Worm (Caenorhabditis elegans) whole organism, L1 larva: ENCODE measurements around the gene R04B5.5.
A peak's percentile ranks its signal among the peaks of the same experiment; 100 is the strongest.

Experiments used
- C04F5.9 ChIP-seq: sonication (generic microtip); optimal IDR thresholded peaks from 2 replicates; lab custom pipeline; 2016; ENCODE audit warnings: missing genetic modification characterization, missing compliant biosample characterization
- C34B4.2 ChIP-seq: sonication (generic microtip); optimal IDR thresholded peaks from 2 replicates; lab custom pipeline; 2017; ENCODE audit warnings: mild to moderate bottlenecking, missing genetic modification characterization, missing compliant biosample characterization
- aha-1 ChIP-seq: fragments of 150-350 bp; optimal IDR thresholded peaks from 2 replicates; lab custom pipeline; 2014; ENCODE audit warnings: missing biosample characterization, missing genetic modification characterization
- aly-2 ChIP-seq: fragments of 150-350 bp; optimal IDR thresholded peaks from 2 replicates; lab custom pipeline; 2014; ENCODE audit warnings: missing biosample characterization, missing genetic modification characterization
- blmp-1 ChIP-seq: fragments of 150-350 bp; optimal IDR thresholded peaks from 2 replicates; lab custom pipeline; 2014; ENCODE audit warnings: missing biosample characterization, missing genetic modification characterization
- ceh-82 ChIP-seq, 3 experiments: fragments of 150-350 bp in 1 of 3; sonication (generic microtip) in 2 of 3; optimal IDR thresholded peaks; 2 replicates each; lab custom pipeline; 2014 to 2017; ENCODE audit warnings: missing biosample characterization in 3 of 3, missing genetic modification characterization in 3 of 3
- ceh-88 ChIP-seq: fragments of 200-800 bp; sonication (Bioruptor generic); IDR thresholded peaks from 2 replicates; pipeline ENCODE4 v1.3.6; 2022; ENCODE audit warnings: missing genetic modification characterization, missing compliant biosample characterization
- dsc-1 ChIP-seq: sonication (generic microtip); optimal IDR thresholded peaks from 2 replicates; lab custom pipeline; 2016; ENCODE audit warnings: mild to moderate bottlenecking, missing genetic modification characterization, missing compliant biosample characterization
- efl-1 ChIP-seq, 4 experiments: fragments of 150-350 bp; optimal IDR thresholded peaks in 3 of 4; peaks in 1 of 4; 1 replicate in 1 of 4; 2 replicates in 3 of 4; lab custom pipeline; 2014; ENCODE audit warnings: missing biosample characterization in 2 of 4, missing genetic modification characterization in 2 of 4, missing genetic modification reagents in 2 of 4
- egl-13 ChIP-seq: sonication (generic microtip); optimal IDR thresholded peaks from 2 replicates; lab custom pipeline; 2016; ENCODE audit warnings: missing genotype, missing genetic modification reagents, missing genetic modification characterization, missing compliant biosample characterization
- fkh-10 ChIP-seq: sonication (generic microtip); optimal IDR thresholded peaks from 2 replicates; lab custom pipeline; 2017; ENCODE audit warnings: missing biosample characterization, missing genetic modification reagents, missing genetic modification characterization
- fkh-4 ChIP-seq: sonication (generic microtip); optimal IDR thresholded peaks from 2 replicates; lab custom pipeline; 2016; ENCODE audit warnings: missing compliant biosample characterization, missing genetic modification characterization, borderline replicate concordance
- fkh-8 ChIP-seq: sonication (generic microtip); optimal IDR thresholded peaks from 2 replicates; lab custom pipeline; 2016; ENCODE audit warnings: mild to moderate bottlenecking, missing genetic modification characterization, missing compliant biosample characterization
- fos-1 ChIP-seq: fragments of 150-350 bp; optimal IDR thresholded peaks from 2 replicates; lab custom pipeline; 2014; ENCODE audit warnings: missing biosample characterization, missing genetic modification characterization
- hlh-17 ChIP-seq: fragments of 200-800 bp; sonication (Bioruptor generic); optimal IDR thresholded peaks from 2 replicates; lab custom pipeline; 2018; ENCODE audit warnings: missing genetic modification characterization, mild to moderate bottlenecking, missing compliant biosample characterization, moderate library complexity, borderline replicate concordance
- hlh-4 ChIP-seq: sonication (generic microtip); optimal IDR thresholded peaks from 2 replicates; lab custom pipeline; 2016; ENCODE audit warnings: mild to moderate bottlenecking, missing genetic modification characterization, missing compliant biosample characterization
- hpl-2 ChIP-seq: fragments of 150-350 bp; optimal IDR thresholded peaks from 2 replicates; lab custom pipeline; 2014; ENCODE audit warnings: missing biosample characterization, missing genetic modification reagents, missing genetic modification characterization
- jun-1 ChIP-seq: fragments of 150-350 bp; optimal IDR thresholded peaks from 2 replicates; lab custom pipeline; 2014; ENCODE audit warnings: missing biosample characterization, missing genetic modification reagents, missing genetic modification characterization
- lin-13 ChIP-seq: fragments of 150-350 bp; optimal IDR thresholded peaks from 2 replicates; lab custom pipeline; 2014; ENCODE audit warnings: missing biosample characterization, missing genetic modification reagents, missing genetic modification characterization
- lin-15B ChIP-seq: fragments of 150-350 bp; sonication (generic microtip); optimal IDR thresholded peaks from 3 replicates; lab custom pipeline; 2014; ENCODE audit warnings: missing biosample characterization, missing genetic modification characterization
- mab-9 ChIP-seq: fragments of 200-800 bp; sonication (Bioruptor generic); IDR thresholded peaks from 2 replicates; pipeline ENCODE4 v1.3.6; 2022; ENCODE audit warnings: missing genetic modification reagents, missing genetic modification characterization, missing compliant biosample characterization
- mdl-1 ChIP-seq, 2 experiments: fragments of 150-350 bp; optimal IDR thresholded peaks; 2 replicates each; lab custom pipeline; 2014 to 2017; ENCODE audit warnings: missing biosample characterization in 2 of 2, missing genetic modification characterization in 2 of 2, inconsistent platforms in 1 of 2
- mep-1 ChIP-seq: fragments of 150-350 bp; optimal IDR thresholded peaks from 2 replicates; lab custom pipeline; 2014; ENCODE audit warnings: missing biosample characterization, missing genetic modification characterization
- nhr-76 ChIP-seq: sonication (generic microtip); optimal IDR thresholded peaks from 2 replicates; lab custom pipeline; 2017; ENCODE audit warnings: missing biosample characterization, missing genetic modification characterization
- nhr-84 ChIP-seq: sonication (generic microtip); optimal IDR thresholded peaks from 2 replicates; lab custom pipeline; 2017; ENCODE audit warnings: missing biosample characterization, missing genetic modification characterization
- pax-3 ChIP-seq: fragments of 200-800 bp; sonication (Bioruptor generic); optimal IDR thresholded peaks from 2 replicates; lab custom pipeline; 2018; ENCODE audit warnings: mild to moderate bottlenecking, missing genetic modification characterization, moderate library complexity, missing compliant biosample characterization
- rnt-1 ChIP-seq: sonication (generic microtip); optimal IDR thresholded peaks from 2 replicates; lab custom pipeline; 2016; ENCODE audit warnings: mild to moderate bottlenecking, missing genetic modification characterization, moderate library complexity, missing compliant biosample characterization
- sptf-1 ChIP-seq: fragments of 150-350 bp; optimal IDR thresholded peaks from 2 replicates; lab custom pipeline; 2014; ENCODE audit warnings: missing biosample characterization, missing genetic modification characterization
- sup-37 ChIP-seq: fragments of 200-800 bp; sonication (Bioruptor generic); optimal IDR thresholded peaks from 2 replicates; lab custom pipeline; 2018; ENCODE audit warnings: mild to moderate bottlenecking, missing genetic modification characterization, missing compliant biosample characterization
- swsn-7 ChIP-seq: sonication (generic microtip); optimal IDR thresholded peaks from 2 replicates; lab custom pipeline; 2016; ENCODE audit warnings: missing genetic modification characterization, missing compliant biosample characterization
- unc-130 ChIP-seq: fragments of 150-350 bp; optimal IDR thresholded peaks from 2 replicates; lab custom pipeline; 2017; ENCODE audit warnings: missing biosample characterization, missing genetic modification characterization, inconsistent platforms
- unc-30 ChIP-seq: sonication (generic microtip); optimal IDR thresholded peaks from 2 replicates; lab custom pipeline; 2017; ENCODE audit warnings: missing biosample characterization, missing genetic modification characterization
- unc-62 ChIP-seq: fragments of 150-350 bp; optimal IDR thresholded peaks from 2 replicates; lab custom pipeline; 2014; ENCODE audit warnings: missing biosample characterization, missing genetic modification reagents, missing genetic modification characterization
- unc-98 ChIP-seq: fragments of 200-800 bp; sonication (Bioruptor generic); IDR thresholded peaks from 2 replicates; pipeline ENCODE4 v1.3.6; 2022; ENCODE audit warnings: missing genetic modification characterization, missing compliant biosample characterization
- zip-4 ChIP-seq: fragments of 200-800 bp; sonication (Bioruptor generic); optimal IDR thresholded peaks from 2 replicates; lab custom pipeline; 2018; ENCODE audit warnings: mild to moderate bottlenecking, missing genetic modification characterization, moderate library complexity, missing compliant biosample characterization

Gene R04B5.5

DNA sequence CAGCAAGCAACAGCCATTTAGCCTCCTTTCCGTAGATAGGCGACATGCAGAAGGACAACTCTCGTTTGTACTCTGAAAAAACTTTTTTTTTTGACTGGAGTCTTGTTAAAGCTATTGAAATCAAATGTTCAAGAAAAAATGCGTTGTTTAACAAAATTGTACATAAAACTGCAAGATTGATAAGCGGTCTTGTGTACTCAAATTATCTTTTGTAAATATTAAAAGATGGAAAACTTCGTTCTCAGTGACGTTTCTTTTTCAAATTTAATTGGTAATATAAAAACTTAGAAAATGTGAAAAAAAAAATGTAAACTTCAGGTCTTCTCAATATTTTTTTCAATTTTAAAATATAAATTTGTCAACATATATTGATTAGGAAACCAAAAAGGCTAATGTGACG, 23.8 kb downstream of the R04B5.5 start:
- TF ChIP-seq unc-30 (tag; lab: Kevin White, UChicago) (no peak), zip-4 (GFP tag; lab: Kevin White, UChicago) (no peak), fkh-10 (no peak), pax-3 (no peak), lin-13 (GFP tag; lab: Kevin White, UChicago) (no peak), efl-1 (optimal IDR thresholded peaks at IDR 0.05; lab: Kevin White, UChicago) (no peak), efl-1 (GFP tag; optimal IDR thresholded peaks at IDR 0.05 in 1 of 2; lab: Kevin White, UChicago) (no peak), egl-13 (tag; lab: Kevin White, UChicago) (no peak)

DNA sequence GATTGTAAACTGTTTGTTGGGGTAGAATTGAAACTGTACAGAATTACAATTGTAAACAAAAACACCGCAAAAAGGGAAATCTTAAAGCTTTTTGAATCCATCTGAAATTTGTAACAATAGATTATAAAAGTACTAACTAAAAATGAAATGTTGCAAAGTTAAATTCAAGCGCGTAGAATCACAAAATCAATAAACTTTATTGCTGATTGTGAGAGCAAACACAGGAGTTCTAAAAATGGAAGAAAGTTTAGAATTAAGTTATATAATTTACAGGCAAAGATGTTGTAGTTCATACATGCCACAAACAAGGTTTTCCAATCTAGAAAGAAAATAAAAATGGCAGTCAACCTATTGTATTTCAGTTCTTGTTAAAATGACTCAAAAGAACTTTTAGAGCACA, 24.9 kb downstream of the R04B5.5 start, which contains the start of gene C08B6.3:
Gene C08B6.3, minus strand, starts transcription at position 101 of the 400 bp plus-strand sequence.
- TF ChIP-seq fkh-8: no peak
- TF ChIP-seq lin-15B: no peak
- no peak for TF ChIP-seq unc-30 (tag; lab: Kevin White, UChicago)

DNA sequence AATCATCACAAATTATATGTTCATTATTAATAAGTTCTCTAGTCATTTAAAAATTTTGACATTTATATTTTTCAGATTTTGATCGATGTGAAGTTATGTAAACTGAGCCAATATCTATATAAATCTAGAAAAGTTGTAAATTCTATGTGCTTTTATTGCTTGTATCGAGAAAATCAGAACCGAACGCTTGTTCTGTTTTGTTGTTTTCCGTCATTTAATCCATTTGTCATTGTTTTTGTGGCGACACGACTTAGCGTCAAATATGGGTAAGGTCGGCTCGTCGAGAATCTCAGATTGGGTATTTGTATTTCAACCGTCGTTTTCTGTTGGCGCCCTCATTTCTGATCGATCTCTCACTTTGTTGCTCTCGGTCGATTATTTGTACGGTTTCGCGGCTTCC, 27.0 kb downstream of the R04B5.5 start, which contains the start of gene cht-5:
Gene cht-5, plus strand, starts transcription at position 301 of the 400 bp plus-strand sequence.
- TF ChIP-seq ceh-88 (GFP tag; lab: Robert Waterston, UW) (no peak), unc-98 (no peak), unc-62 (GFP tag; lab: Kevin White, UChicago) (no peak), sptf-1 (no peak), nhr-76 (no peak), ceh-82 (tag; optimal IDR thresholded peaks at IDR 0.05; lab: Kevin White, UChicago) (no peak), C34B4.2 (tag; lab: Kevin White, UChicago) (no peak), rnt-1 (tag; lab: Kevin White, UChicago) (no peak), hlh-4 (tag; lab: Kevin White, UChicago) (no peak), hlh-17 (GFP tag; lab: Kevin White, UChicago) (no peak)

DNA sequence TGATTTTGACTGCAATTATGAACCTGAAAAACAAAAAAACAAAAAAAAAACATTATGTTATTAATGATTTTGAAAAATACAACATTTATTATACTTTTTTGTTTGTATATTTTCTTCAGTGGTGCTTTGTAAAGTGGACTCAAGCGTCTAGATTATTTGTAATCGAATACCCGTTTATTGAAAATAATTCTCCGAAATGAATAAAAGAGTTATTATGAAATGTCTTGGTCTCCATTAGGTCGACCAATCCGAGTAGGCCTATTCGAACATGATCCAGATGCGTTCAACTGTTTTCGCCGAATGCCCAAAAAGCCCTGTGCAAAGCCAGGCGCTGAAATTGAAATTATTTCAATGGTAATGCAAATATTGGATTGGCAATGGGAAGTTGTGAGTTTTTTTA, 30.2 kb downstream of the R04B5.5 start, which contains the start of gene C08B6.5:
Gene C08B6.5, plus strand, starts transcription at position 301 of the 400 bp plus-strand sequence.
- TF ChIP-seq C04F5.9 (tag; lab: Kevin White, UChicago): no peak
- TF ChIP-seq aha-1 (tag; lab: Kevin White, UChicago): no peak
- no peak for TF ChIP-seq unc-98

ce11 chrV:10120898-10121297, 33.6 kb downstream of the R04B5.5 start, which contains the start of gene srxa-18:
Gene srxa-18 (minus strand): TSS chrV:10120997.
- TF ChIP-seq blmp-1 (tag; lab: Kevin White, UChicago): no peak
- no peak for TF ChIP-seq efl-1 (optimal IDR thresholded peaks at IDR 0.05; lab: Kevin White, UChicago)
- peak in 1 of 2 experiments; percentile 90 for TF ChIP-seq efl-1 (GFP tag; optimal IDR thresholded peaks at IDR 0.05 in 1 of 2; lab: Kevin White, UChicago)

- TF ChIP-seq mab-9 (GFP tag; lab: Robert Waterston, UW) (no peak), mep-1 (tag; lab: Kevin White, UChicago) (no peak), aly-2 (no peak), jun-1 (tag; lab: Kevin White, UChicago) (no peak)
Measured at ce11 chrV:10122670-10123069, 35.4 kb downstream of the R04B5.5 start, which contains the start of gene srxa-19. Gene srxa-19 (minus strand): TSS chrV:10122770.

DNA sequence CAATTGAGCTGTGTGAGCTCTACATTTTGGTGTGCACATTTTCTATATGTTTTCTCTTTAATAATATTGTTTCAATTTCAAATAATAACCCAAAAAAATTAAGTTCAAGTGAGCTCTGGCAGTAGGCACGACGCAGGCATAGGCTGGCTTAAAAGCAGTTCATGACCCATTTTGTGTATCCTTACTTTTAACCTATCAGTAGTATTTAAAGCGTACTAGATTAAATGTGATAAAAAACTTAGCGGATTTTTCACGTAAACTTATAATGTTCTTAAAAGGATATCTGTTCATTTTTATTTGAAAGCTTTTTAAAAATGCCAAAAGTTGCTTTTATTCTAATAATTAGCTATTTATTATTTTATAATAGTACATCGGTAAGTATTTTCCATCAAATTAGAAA, 36.0 kb downstream of the R04B5.5 start, which contains the start of gene C08B6.6:
Gene C08B6.6, plus strand, starts transcription at position 301 of the 400 bp plus-strand sequence.
- TF ChIP-seq swsn-7 (tag; lab: Kevin White, UChicago): no peak
- TF ChIP-seq unc-130 (tag; lab: Kevin White, UChicago): no peak
- no peak for TF ChIP-seq fos-1 (tag; lab: Kevin White, UChicago)
- no peak for TF ChIP-seq blmp-1 (tag; lab: Kevin White, UChicago)
- no peak for TF ChIP-seq hpl-2 (GFP tag; lab: Kevin White, UChicago)
- no peak for TF ChIP-seq C34B4.2 (tag; lab: Kevin White, UChicago)
- TF ChIP-seq mdl-1 (tag; optimal IDR thresholded peaks at IDR 0.05; lab: Kevin White, UChicago): no peak
- TF ChIP-seq sptf-1: no peak
- no peak for TF ChIP-seq nhr-84 (tag; lab: Kevin White, UChicago)
- no peak for TF ChIP-seq fkh-4
- TF ChIP-seq dsc-1 (tag; lab: Kevin White, UChicago): no peak
- no peak for TF ChIP-seq sup-37
- no peak for TF ChIP-seq aha-1 (tag; lab: Kevin White, UChicago)
